Fruit fly (Drosophila melanogaster) whole organism, embryonic: ENCODE data around the gene Cyp309a1.

Experiments used
- CG10462 ChIP-seq: fragments of 200-800 bp; sonication (Bioruptor generic); optimal IDR thresholded peaks from 2 replicates; lab custom pipeline; 2016; ENCODE audit warnings: missing biosample characterization, missing genetic modification characterization
- CG30431 ChIP-seq: fragments of 200-800 bp; sonication (Bioruptor generic); optimal IDR thresholded peaks from 2 replicates; lab custom pipeline; 2017; ENCODE audit warnings: missing biosample characterization, missing genetic modification characterization
- CG3065 ChIP-seq: fragments of 200-800 bp; sonication (Bioruptor generic); optimal IDR thresholded peaks from 2 replicates; lab custom pipeline; 2016; ENCODE audit warnings: missing biosample characterization, missing genetic modification characterization
- CG3726 ChIP-seq: fragments of 200-800 bp; sonication (Bioruptor generic); IDR thresholded peaks from 3 replicates; pipeline ENCODE4, ENCODE4 v1.3.6; 2022; ENCODE audit warnings: missing biosample characterization, missing genetic modification characterization
- CG7556 ChIP-seq: fragments of 200-800 bp; sonication (Bioruptor generic); optimal IDR thresholded peaks from 2 replicates; lab custom pipeline; 2017; ENCODE audit warnings: missing biosample characterization, mild to moderate bottlenecking, missing genetic modification characterization

DNA sequence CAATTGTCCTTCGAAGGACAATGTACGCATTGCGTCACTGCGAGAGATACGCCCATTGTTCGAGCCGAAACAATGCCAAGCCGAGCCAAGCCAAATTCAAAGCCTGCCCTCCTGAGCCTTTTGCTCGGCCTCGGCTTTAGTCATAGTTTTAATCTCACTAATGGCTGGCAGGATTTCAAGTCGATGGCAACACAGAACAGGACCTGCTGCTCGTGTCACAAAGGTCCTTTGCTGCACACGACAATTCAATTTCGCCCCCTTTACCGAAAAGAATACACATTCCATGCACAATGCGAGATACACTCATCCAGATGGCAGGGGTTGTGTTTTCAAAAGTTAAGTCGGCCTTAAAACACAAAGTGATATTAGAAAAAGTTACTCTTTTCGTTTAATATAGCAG is 26.9 kb upstream of the Cyp309a1 start, which contains the start of gene CG15394:
- TF ChIP-seq CG10462 (GFP tag; lab: Kevin White, UChicago) = no peak
- no peak for TF ChIP-seq CG3726 (GFP tag; lab: Robert Waterston, UW)
- no peak for TF ChIP-seq CG3065 (GFP tag; lab: Kevin White, UChicago)
- no peak for TF ChIP-seq CG30431 (GFP tag; lab: Kevin White, UChicago)
- no peak for TF ChIP-seq CG7556 (GFP tag; lab: Kevin White, UChicago)
